Worm (Caenorhabditis elegans) whole organism, L4/young adult: Measurements from ENCODE around the gene ZC416.2.

ENCODE experiments used
- W03F9.2 ChIP-seq: fragments of 150-350 bp; optimal IDR thresholded peaks from 2 replicates; lab custom pipeline; 2014; ENCODE audit warnings: missing biosample characterization, missing genetic modification characterization
- him-1 ChIP-seq: sonication (generic microtip); optimal IDR thresholded peaks from 2 replicates; lab custom pipeline; 2016; ENCODE audit warnings: missing genotype, missing genetic modification reagents, missing genetic modification characterization, missing compliant biosample characterization

- no peak for TF ChIP-seq W03F9.2
- TF ChIP-seq him-1 (tag; lab: Kevin White, UChicago) = no peak
Observed at ce11 chrIV:3654214-3654613, 20.8 kb downstream of the ZC416.2 start.
